Fruit fly (Drosophila melanogaster): ENCODE data around the gene Best1.

The Best1 gene

DNA sequence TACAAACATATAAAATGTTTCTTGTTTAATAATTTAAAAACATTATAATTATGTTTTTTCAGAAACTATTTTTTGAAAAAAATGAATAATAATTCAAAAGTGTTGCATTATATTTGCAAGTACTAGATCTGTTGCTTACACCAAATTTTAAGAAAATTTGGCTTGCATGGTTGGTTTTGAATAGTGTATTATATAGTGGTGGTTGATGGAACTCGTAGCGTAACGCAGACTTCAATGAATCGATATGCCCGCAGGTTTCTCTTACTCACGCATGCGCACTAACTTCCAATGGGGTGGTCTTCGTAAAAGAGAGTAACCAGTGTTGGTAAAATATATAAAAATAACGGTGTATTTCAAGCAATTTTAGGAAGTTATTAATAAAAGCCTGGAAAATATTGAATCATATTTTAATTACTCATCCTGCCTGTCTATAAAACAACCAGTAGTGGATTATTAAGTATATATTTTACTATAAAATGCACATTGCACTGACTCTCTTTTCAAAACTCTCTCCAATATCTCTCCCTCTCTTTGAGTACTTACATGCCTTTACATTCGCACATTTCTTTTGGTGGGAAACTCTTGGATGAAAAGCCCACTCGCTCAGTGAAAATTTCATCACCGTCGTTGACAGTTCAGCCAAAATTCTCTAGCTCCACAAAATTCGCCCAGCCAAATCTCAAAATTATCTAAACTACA lies 19.9 kb upstream of the Best1 start, which contains the start of gene Syn:
Gene Syn, plus strand, starts transcription at position 606 of the 699 bp plus-strand sequence.
- TF ChIP-seq Sox15 (GFP tag; optimal IDR thresholded peaks at IDR 0.05) (no peak), CG34406 (GFP tag; optimal IDR thresholded peaks at IDR 0.05) (no peak), CG31627 (GFP tag; optimal IDR thresholded peaks at IDR 0.05) (no peak), CG16779 (tag; optimal IDR thresholded peaks at IDR 0.05) (no peak), Hr38 (GFP tag; optimal IDR thresholded peaks at IDR 0.05) (no peak), Eip78C (GFP tag) (peak; percentile 48), CG15336 (GFP tag; IDR thresholded peaks at IDR 0.05) (no peak), CG32006 (GFP tag; optimal IDR thresholded peaks at IDR 0.05) (peak; percentile 4), CG6792 (GFP tag; optimal IDR thresholded peaks at IDR 0.05) (no peak), fd85E (GFP tag; optimal IDR thresholded peaks at IDR 0.05) (no peak), CG3032 (tag; optimal IDR thresholded peaks at IDR 0.05) (no peak), Eip75B (GFP tag; optimal IDR thresholded peaks at IDR 0.05) (no peak), CG11294 (GFP tag; IDR thresholded peaks at IDR 0.05) (no peak), pdm3 (GFP tag; optimal IDR thresholded peaks at IDR 0.05) (no peak), Hr4 (GFP tag; optimal IDR thresholded peaks at IDR 0.05) (peak; percentile 37), CG9139 (GFP tag; optimal IDR thresholded peaks at IDR 0.05) (no peak), dac (GFP tag; optimal IDR thresholded peaks at IDR 0.05) (no peak), topi (GFP tag; optimal IDR thresholded peaks at IDR 0.05) (no peak)

DNA sequence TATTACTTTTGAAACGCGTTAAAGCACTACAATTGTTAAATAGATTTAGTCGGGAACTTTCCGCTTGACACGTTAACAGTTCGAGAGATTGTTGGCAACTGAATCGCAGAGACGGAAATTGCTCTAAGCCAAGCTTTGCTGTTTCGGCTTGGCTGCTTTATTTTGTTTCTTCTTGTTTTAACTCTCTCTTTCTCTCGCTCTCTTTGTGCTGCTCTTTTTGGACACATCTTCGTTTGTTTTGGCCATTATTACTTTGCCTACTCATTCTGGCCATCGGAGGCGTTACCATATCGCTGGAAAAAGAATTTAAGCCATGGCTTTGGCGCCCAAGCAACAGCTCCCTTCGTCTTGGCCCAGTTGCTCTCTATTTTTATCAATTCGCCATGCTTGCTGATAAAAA lies 19.2 kb upstream of the Best1 start, which contains the start of gene CG12814:
Gene CG12814, minus strand, starts transcription at position 84 of the 400 bp plus-strand sequence.
- TF ChIP-seq fkh (GFP tag; optimal IDR thresholded peaks at IDR 0.05) (peak; percentile 47), fd59A (GFP tag; optimal IDR thresholded peaks at IDR 0.05) (peak; percentile 8), CG11902 (GFP tag; optimal IDR thresholded peaks at IDR 0.05) (no peak), CG6808 (GFP tag; optimal IDR thresholded peaks at IDR 0.05) (peak; percentile 74), Eip75B (GFP tag; optimal IDR thresholded peaks at IDR 0.05) (no peak), CG4318 (GFP tag; optimal IDR thresholded peaks at IDR 0.05) (no peak), CG11762 (GFP tag; optimal IDR thresholded peaks at IDR 0.05; ENCODE audit: insufficient read depth) (peak; percentile 17), Gug (GFP tag; IDR thresholded peaks at IDR 0.05) (no peak), dac (GFP tag; optimal IDR thresholded peaks at IDR 0.05) (no peak), fd85E (GFP tag; optimal IDR thresholded peaks at IDR 0.05) (no peak), Eip93F (GFP tag; optimal IDR thresholded peaks at IDR 0.05) (no peak), CG8632 (GFP tag; optimal IDR thresholded peaks at IDR 0.05) (peak; percentile 25), spab (GFP tag; optimal IDR thresholded peaks at IDR 0.05) (peak; percentile 15), Sox15 (GFP tag; optimal IDR thresholded peaks at IDR 0.05) (no peak), CG8319 (GFP tag; optimal IDR thresholded peaks at IDR 0.05) (no peak), Hr4 (GFP tag; optimal IDR thresholded peaks at IDR 0.05) (no peak), salr (GFP tag; optimal IDR thresholded peaks at IDR 0.05) (no peak), CG34406 (GFP tag; optimal IDR thresholded peaks at IDR 0.05) (peak; percentile 12), Ets96B (tag; optimal IDR thresholded peaks at IDR 0.05) (peak; percentile 46), CG10631 (GFP tag; optimal IDR thresholded peaks at IDR 0.05) (no peak), esn (GFP tag; optimal IDR thresholded peaks at IDR 0.05) (peak; percentile 19), net (GFP tag; optimal IDR thresholded peaks at IDR 0.05) (peak; percentile 46), CG10669 (GFP tag; optimal IDR thresholded peaks at IDR 0.05) (peak; percentile 45), svp (GFP tag) (no peak), Met (GFP tag; optimal IDR thresholded peaks at IDR 0.05) (no peak), CG11294 (GFP tag; IDR thresholded peaks at IDR 0.05) (no peak), CG9139 (GFP tag; optimal IDR thresholded peaks at IDR 0.05) (peak; percentile 83), Hr38 (GFP tag; optimal IDR thresholded peaks at IDR 0.05) (no peak), Eip78C (GFP tag) (peak; percentile 66), CG7368 (GFP tag; optimal IDR thresholded peaks at IDR 0.05) (no peak), OdsH (GFP tag; optimal IDR thresholded peaks at IDR 0.05) (no peak), Sox14 (GFP tag; optimal IDR thresholded peaks at IDR 0.05) (peak; percentile 2), CG6792 (GFP tag; optimal IDR thresholded peaks at IDR 0.05) (no peak), ss (GFP tag; optimal IDR thresholded peaks at IDR 0.05) (peak; percentile 68 to 81), CG16779 (tag; optimal IDR thresholded peaks at IDR 0.05) (peak; percentile 69), Blimp-1 (GFP tag; optimal IDR thresholded peaks at IDR 0.05) (no peak), CG8119 (GFP tag; IDR thresholded peaks at IDR 0.05) (peak; percentile 66; the same call in 2 of the 3 replicates), acj6 (GFP tag; optimal IDR thresholded peaks at IDR 0.05) (no peak), CG6163 (GFP tag; IDR thresholded peaks at IDR 0.05) (peak; percentile 93), CG1621 (tag; optimal IDR thresholded peaks at IDR 0.05) (peak; percentile 55), achi (GFP tag; optimal IDR thresholded peaks at IDR 0.05) (no peak), CG3032 (tag; optimal IDR thresholded peaks at IDR 0.05) (peak; percentile 23), topi (GFP tag; optimal IDR thresholded peaks at IDR 0.05) (no peak), CG32006 (GFP tag; optimal IDR thresholded peaks at IDR 0.05) (no peak)

Measured in whole organism, prepupa.